Worm (Caenorhabditis elegans): ENCODE data around the gene npr-36.

ce11 chrX:17398293-17398692 is 38.7 kb downstream of the npr-36 start, which contains the start of gene F11C7.7:
- no peak for TF ChIP-seq ama-1 (optimal IDR thresholded peaks at IDR 0.05)
- no peak for TF ChIP-seq elt-1 (tag; optimal IDR thresholded peaks at IDR 0.05)
- no peak for TF ChIP-seq aly-2 (tag; optimal IDR thresholded peaks at IDR 0.05)
- TF ChIP-seq snpc-4 (tag; optimal IDR thresholded peaks at IDR 0.05): no peak
